Worm (Caenorhabditis elegans) whole organism, L4 larva: ENCODE results near the gene sto-2.

ENCODE experiments used
- F10B5.3 ChIP-seq: sonication (generic microtip); optimal IDR thresholded peaks from 2 replicates; lab custom pipeline; 2016; ENCODE audit warnings: mild to moderate bottlenecking, missing genetic modification characterization, missing compliant biosample characterization
- daf-19 ChIP-seq: fragments of 200-800 bp; sonication (Bioruptor generic); conservative IDR thresholded peaks from 2 replicates; pipeline ENCODE4 v1.3.6; 2022; ENCODE audit warnings: missing genetic modification characterization, missing compliant biosample characterization

- TF ChIP-seq daf-19 (GFP tag; lab: Robert Waterston, UW) (no peak), F10B5.3 (tag; lab: Kevin White, UChicago) (no peak)
These were observed 43.4 kb upstream of the sto-2 start for ce11 chrX:5366613-5367012.
